Fruit fly (Drosophila melanogaster): ENCODE measurements around the gene CG14115.

Gene CG14115

dm6 chr3L:13061322-13061809 is at the start of gene CG14115, which contains the start of gene CG34428:
TSS of gene CG14115 (minus strand) at chr3L:13061422.
TSS of gene CG34428 (plus strand) at chr3L:13061759.
- no peak for TF ChIP-seq noc (tag; optimal IDR thresholded peaks at IDR 0.05)

DNA sequence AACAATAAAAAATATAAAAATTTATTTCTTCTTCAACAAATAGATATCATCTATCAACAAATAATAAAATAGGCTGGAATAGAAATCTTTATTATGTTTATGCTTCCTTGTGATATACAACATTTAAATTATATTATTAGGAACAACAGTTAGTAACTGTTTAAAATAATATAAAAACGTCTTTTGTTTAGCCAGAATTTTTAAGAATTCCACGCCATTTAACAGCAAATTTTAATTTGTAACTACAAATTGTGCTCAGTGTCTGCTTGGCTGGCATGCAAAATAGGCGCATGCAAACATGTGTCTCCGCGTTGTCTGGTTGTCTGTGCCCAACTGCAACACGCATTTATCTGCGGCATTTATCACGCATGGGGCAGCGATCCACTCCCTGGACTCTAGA is 48.1 kb upstream of the CG14115 start:
- no peak for TF ChIP-seq noc (tag; optimal IDR thresholded peaks at IDR 0.05)

- TF ChIP-seq noc (tag; optimal IDR thresholded peaks at IDR 0.05) = no peak
Measured at dm6 chr3L:13108354-13108882, 47.2 kb upstream of the CG14115 start.

dm6 chr3L:13107307-13107938 is 46.2 kb upstream of the CG14115 start:
- no peak for TF ChIP-seq noc (tag; optimal IDR thresholded peaks at IDR 0.05)

dm6 chr3L:13105863-13106262 is 44.6 kb upstream of the CG14115 start:
- TF ChIP-seq noc (tag; optimal IDR thresholded peaks at IDR 0.05) = no peak

DNA sequence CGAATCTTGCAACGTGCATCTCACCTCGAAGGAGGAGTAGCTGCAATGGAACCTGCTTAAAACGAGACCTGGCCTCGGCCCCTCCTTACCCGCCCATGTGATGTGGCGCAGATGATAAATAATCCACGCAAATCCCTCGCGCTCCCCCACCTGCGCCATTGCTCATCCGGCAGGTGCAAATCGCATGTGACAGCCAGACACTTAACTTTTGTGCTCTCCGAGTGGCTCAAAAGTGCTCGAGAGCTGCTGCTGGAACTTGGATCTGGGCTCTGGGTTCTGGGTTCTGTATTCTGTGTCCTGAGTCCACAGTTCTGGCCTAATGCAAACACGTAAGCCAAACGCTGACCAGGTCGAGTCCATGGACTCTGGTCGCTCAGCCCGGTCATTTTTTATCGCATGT is 39.2 kb upstream of the CG14115 start:
- TF ChIP-seq noc (tag; optimal IDR thresholded peaks at IDR 0.05) = no peak

- TF ChIP-seq noc (tag; optimal IDR thresholded peaks at IDR 0.05) = no peak
Measured at dm6 chr3L:13099151-13099550, 37.9 kb upstream of the CG14115 start.

DNA sequence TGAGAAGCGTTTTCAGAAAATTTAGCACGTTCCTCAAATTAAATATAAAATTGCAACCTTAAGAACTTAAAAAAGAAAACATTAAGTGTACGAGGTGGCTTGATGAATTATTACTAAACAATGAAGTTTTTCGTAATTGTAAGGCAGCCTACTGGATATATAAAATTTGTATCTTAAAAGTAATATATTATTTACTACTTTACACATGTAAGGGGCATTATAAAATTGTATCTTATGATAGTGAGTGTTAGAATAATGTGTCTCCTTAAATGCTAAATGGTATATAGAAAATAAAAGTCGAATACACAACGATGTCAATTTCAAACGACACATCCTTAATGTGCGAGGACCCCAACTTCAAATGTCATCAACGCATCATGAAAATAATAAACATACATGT is 28.6 kb upstream of the CG14115 start, which contains the start of gene CG11251:
Gene CG11251 (minus strand): TSS at position 101 of the 400 bp plus-strand sequence.
- no peak for TF ChIP-seq noc (tag; optimal IDR thresholded peaks at IDR 0.05)

DNA sequence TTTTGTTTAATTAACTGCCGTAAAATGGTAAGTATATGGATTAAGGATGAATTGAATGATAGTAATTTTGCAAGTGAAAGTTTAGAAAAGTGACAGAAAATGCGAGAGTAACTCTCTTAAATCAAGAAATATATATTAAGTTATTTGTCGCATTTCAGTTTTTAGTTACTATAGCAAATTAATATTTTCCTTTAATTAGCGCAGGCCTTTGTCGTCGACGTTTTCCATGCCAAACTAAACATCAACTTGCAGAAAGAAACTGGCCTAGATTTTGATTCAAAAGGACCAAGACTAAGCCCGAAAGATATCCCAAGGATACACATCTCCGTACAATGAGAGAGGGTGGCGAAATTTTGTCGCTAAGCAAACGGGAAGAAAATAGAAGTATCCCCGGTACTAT is 26.0 kb upstream of the CG14115 start, which contains the start of gene CG17300:
Gene CG17300 (minus strand): TSS at position 101 of the 400 bp plus-strand sequence.
- no peak for TF ChIP-seq noc (tag; optimal IDR thresholded peaks at IDR 0.05)

- no peak for TF ChIP-seq noc (tag; optimal IDR thresholded peaks at IDR 0.05)
Measured at dm6 chr3L:13084477-13084876, 23.3 kb upstream of the CG14115 start.

dm6 chr3L:13083432-13083831 is 22.2 kb upstream of the CG14115 start:
- no peak for TF ChIP-seq noc (tag; optimal IDR thresholded peaks at IDR 0.05)

DNA sequence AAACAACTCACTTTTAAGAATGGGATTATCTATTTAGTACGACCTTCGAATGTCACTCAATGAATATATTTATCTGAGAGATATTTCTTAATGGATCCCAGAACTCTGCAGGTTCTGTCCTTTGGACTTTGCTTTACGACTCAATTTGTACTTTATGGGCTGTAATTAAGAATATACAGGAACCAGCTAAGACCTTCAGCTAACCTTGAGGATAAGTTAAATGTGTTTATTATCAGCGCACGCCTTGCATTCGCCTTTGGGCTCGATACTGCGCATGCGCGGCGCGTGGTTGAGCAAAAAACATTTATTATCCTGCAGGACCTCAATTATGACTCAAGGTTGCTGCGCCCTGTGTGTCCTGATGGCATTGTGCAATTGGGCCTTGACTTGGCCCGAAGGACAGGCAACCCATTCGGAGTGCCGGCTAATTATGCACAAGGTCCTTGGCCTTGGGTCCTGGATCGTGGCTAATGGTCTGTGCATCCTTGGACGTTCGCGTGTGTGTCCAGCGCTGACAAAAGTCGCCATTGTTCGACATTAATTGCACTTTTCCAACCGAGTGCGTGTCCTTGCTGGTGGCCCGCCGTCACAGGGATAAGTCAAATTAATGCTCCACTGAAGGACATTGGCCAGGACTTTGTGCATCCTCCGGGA is 20.2 kb upstream of the CG14115 start:
- TF ChIP-seq noc (tag; optimal IDR thresholded peaks at IDR 0.05) = no peak

DNA sequence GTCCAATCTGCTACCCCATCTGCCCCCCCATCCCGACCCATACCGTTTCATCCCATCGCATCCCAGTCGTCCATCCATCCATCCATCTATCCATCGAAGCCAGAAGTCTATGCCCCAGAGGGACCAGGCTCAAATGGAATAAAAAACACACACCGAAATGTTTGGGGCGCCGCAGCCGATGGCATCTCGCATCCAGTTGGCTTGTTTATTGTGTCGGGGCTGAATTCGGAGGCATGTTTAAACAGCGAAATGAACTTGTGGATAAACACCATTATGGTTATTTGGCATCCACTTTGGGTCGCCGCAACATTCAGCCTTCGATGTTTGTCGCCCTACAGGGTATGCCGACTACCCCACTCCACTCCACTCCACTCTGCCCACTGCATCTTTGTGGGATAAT is 19.2 kb upstream of the CG14115 start:
- no peak for TF ChIP-seq noc (tag; optimal IDR thresholded peaks at IDR 0.05)

DNA sequence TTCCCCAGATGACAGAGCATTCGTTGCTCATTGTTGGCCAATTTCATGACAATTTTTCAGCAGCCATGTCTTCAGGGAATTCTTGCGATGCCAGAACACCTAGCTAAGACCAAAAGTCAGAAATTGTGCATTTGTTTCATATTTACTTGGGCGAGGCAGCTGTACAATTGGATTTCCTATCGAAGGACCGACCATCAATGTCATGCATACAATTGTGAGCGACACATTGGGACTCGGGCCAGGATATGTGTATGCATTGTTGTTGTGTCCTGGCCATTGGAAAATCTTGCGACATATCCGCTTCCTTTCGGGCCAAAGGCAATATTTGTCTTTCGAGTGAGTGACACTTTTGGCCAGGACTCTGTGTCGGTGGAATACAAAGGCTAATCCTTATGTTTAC is 16.1 kb upstream of the CG14115 start:
- TF ChIP-seq noc (tag; optimal IDR thresholded peaks at IDR 0.05) = no peak

DNA sequence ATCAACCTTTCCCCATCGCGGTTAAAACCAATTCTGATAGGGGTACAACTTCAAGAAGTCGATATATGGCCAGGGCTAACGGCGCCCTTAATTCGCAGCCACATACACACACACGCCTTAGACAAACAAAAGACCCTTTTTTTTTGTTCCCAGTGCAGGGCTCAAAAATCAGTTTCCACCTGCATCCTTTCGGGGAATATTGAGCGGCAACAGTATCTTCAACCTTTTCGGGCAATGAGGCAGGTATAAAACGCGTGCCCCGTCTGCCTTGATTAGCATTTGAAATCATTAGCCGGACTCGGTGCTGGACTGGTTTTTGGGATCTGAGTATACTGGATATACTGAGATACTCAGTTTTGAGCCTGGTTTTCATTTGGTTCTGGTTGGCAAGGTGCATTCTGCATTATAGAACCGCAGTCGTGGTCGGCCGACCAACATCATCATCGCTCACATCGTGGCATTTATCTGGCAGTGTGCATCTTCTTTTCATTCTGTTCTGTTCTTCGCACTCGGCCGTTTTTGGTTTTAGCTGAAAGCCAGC is 12.9 kb upstream of the CG14115 start:
- TF ChIP-seq noc (tag; optimal IDR thresholded peaks at IDR 0.05) = no peak

dm6 chr3L:13068293-13068692 is 7.1 kb upstream of the CG14115 start:
- TF ChIP-seq noc (tag; optimal IDR thresholded peaks at IDR 0.05) = no peak

DNA sequence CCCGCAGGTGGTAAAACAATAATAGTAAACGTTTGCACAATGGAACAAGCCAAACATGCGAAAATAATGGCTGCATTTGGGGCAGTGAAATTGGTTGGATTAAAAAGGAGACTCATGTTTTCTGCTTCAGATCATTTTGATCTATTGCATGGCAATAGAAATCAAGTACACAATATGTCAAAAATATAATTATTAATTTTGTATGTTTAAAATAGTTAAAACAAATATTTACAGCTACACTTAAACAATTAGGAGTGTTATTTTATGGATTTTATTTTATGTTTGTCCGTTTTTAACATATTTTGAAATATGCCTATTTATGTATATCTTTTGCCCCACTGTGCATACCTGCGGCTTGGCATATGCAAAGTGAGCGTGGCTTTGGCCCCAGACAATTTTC is 5.0 kb upstream of the CG14115 start:
- no peak for TF ChIP-seq noc (tag; optimal IDR thresholded peaks at IDR 0.05)

Measured in whole organism, larva.